Fruit fly (Drosophila melanogaster): ENCODE results near the gene CG7906.

DNA sequence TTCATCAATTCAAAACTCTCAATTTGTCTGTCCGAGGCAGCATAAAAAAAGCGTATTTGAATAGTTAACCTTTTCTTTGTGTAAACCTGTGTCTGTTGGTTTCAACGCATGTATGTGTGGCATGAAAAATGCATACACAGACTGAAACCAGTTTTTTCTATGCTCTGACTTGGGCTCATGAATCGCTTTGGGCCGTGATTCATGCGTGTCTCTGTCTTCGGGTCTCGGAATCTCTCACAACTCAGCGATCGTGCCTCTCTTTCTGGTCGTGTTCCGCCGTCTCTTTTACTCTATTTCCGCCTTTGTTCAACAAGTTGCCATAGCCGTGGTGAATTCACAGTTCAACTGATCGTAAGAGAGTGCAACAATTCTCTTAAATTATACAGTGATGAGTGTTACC lies 35.5 kb upstream of the CG7906 start:
- TF ChIP-seq CG3919 (GFP tag; optimal IDR thresholded peaks at IDR 0.05) (peak; percentile 3), acj6 (GFP tag; optimal IDR thresholded peaks at IDR 0.05) (no peak), vri (GFP tag; optimal IDR thresholded peaks at IDR 0.05) (no peak), Hr38 (GFP tag; optimal IDR thresholded peaks at IDR 0.05) (no peak), Lpt (GFP tag; optimal IDR thresholded peaks at IDR 0.05) (peak; percentile 71), pdm3 (GFP tag; optimal IDR thresholded peaks at IDR 0.05) (no peak), achi (GFP tag; optimal IDR thresholded peaks at IDR 0.05) (no peak)
